Worm (Caenorhabditis elegans) whole organism, L1 larva: ENCODE measurements around the gene ugt-2.

Experiments used
- C04F5.9 ChIP-seq: sonication (generic microtip); optimal IDR thresholded peaks from 2 replicates; lab custom pipeline; 2016; ENCODE audit warnings: missing genetic modification characterization, missing compliant biosample characterization
- C16A3.4 ChIP-seq: fragments of 150-350 bp; optimal IDR thresholded peaks from 2 replicates; lab custom pipeline; 2014; ENCODE audit warnings: missing biosample characterization, missing genetic modification characterization
- F16B12.6 ChIP-seq: fragments of 150-350 bp; optimal IDR thresholded peaks from 2 replicates; lab custom pipeline; 2014; ENCODE audit warnings: missing biosample characterization, missing genetic modification characterization
- Y116A8C.19 ChIP-seq: sonication (generic microtip); optimal IDR thresholded peaks from 2 replicates; lab custom pipeline; 2016; ENCODE audit warnings: missing compliant biosample characterization, missing genetic modification characterization, borderline replicate concordance
- aly-2 ChIP-seq: fragments of 150-350 bp; optimal IDR thresholded peaks from 2 replicates; lab custom pipeline; 2014; ENCODE audit warnings: missing biosample characterization, missing genetic modification characterization
- ama-1 ChIP-seq: fragments of 150-350 bp; optimal IDR thresholded peaks from 2 replicates; lab custom pipeline; 2014
- blmp-1 ChIP-seq: fragments of 150-350 bp; optimal IDR thresholded peaks from 2 replicates; lab custom pipeline; 2014; ENCODE audit warnings: missing biosample characterization, missing genetic modification characterization
- ceh-63 ChIP-seq: fragments of 200-800 bp; sonication (Bioruptor generic); optimal IDR thresholded peaks from 2 replicates; lab custom pipeline; 2018; ENCODE audit warnings: mild to moderate bottlenecking, missing genetic modification characterization, missing compliant biosample characterization
- ceh-8 ChIP-seq: fragments of 200-800 bp; sonication (Bioruptor generic); optimal IDR thresholded peaks from 2 replicates; lab custom pipeline; 2018; ENCODE audit warnings: mild to moderate bottlenecking, missing genetic modification characterization, moderate library complexity, missing compliant biosample characterization
- ces-1 ChIP-seq: fragments of 150-350 bp; optimal IDR thresholded peaks from 2 replicates; lab custom pipeline; 2014; ENCODE audit warnings: missing biosample characterization, missing genetic modification reagents, missing genetic modification characterization
- dpl-1 ChIP-seq, 3 experiments: fragments of 150-350 bp in 2 of 3; sonication (generic microtip) in 1 of 3; optimal IDR thresholded peaks; 2 replicates each; lab custom pipeline; 2014 to 2017; ENCODE audit warnings: missing biosample characterization in 3 of 3, missing genetic modification characterization in 3 of 3, missing genetic modification reagents in 3 of 3
- efl-3 ChIP-seq: fragments of 200-800 bp; sonication (Bioruptor generic); optimal IDR thresholded peaks from 2 replicates; lab custom pipeline; 2018; ENCODE audit warnings: mild to moderate bottlenecking, missing genetic modification characterization, missing compliant biosample characterization
- elt-3 ChIP-seq, 6 experiments: fragments of 150-350 bp in 1 of 6; sonication (generic microtip); optimal IDR thresholded peaks; 2 replicates each; lab custom pipeline; 2017 to 2018; ENCODE audit warnings: missing biosample characterization in 6 of 6, missing genetic modification characterization in 6 of 6, inconsistent platforms in 1 of 6
- fkh-8 ChIP-seq: sonication (generic microtip); optimal IDR thresholded peaks from 2 replicates; lab custom pipeline; 2016; ENCODE audit warnings: mild to moderate bottlenecking, missing genetic modification characterization, missing compliant biosample characterization
- fos-1 ChIP-seq: fragments of 150-350 bp; optimal IDR thresholded peaks from 2 replicates; lab custom pipeline; 2014; ENCODE audit warnings: missing biosample characterization, missing genetic modification characterization
- hlh-4 ChIP-seq: sonication (generic microtip); optimal IDR thresholded peaks from 2 replicates; lab custom pipeline; 2016; ENCODE audit warnings: mild to moderate bottlenecking, missing genetic modification characterization, missing compliant biosample characterization
- irx-1 ChIP-seq: sonication (generic microtip); optimal IDR thresholded peaks from 2 replicates; lab custom pipeline; 2016; ENCODE audit warnings: missing genetic modification characterization, missing compliant biosample characterization
- lin-13 ChIP-seq: fragments of 150-350 bp; optimal IDR thresholded peaks from 2 replicates; lab custom pipeline; 2014; ENCODE audit warnings: missing biosample characterization, missing genetic modification reagents, missing genetic modification characterization
- lin-15B ChIP-seq: fragments of 150-350 bp; sonication (generic microtip); optimal IDR thresholded peaks from 3 replicates; lab custom pipeline; 2014; ENCODE audit warnings: missing biosample characterization, missing genetic modification characterization
- mef-2 ChIP-seq: fragments of 150-350 bp; optimal IDR thresholded peaks from 2 replicates; lab custom pipeline; 2014; ENCODE audit warnings: missing biosample characterization, missing genetic modification characterization
- nhr-11 ChIP-seq: fragments of 150-350 bp; optimal IDR thresholded peaks from 2 replicates; lab custom pipeline; 2014; ENCODE audit warnings: missing biosample characterization, missing genetic modification characterization
- nhr-237 ChIP-seq: fragments of 150-350 bp; optimal IDR thresholded peaks from 2 replicates; lab custom pipeline; 2014; ENCODE audit warnings: missing biosample characterization, missing genetic modification characterization
- nhr-71 ChIP-seq: sonication (generic microtip); optimal IDR thresholded peaks from 2 replicates; lab custom pipeline; 2016; ENCODE audit warnings: mild to moderate bottlenecking, missing genetic modification characterization, moderate library complexity, missing compliant biosample characterization
- nhr-76 ChIP-seq: sonication (generic microtip); optimal IDR thresholded peaks from 2 replicates; lab custom pipeline; 2017; ENCODE audit warnings: missing biosample characterization, missing genetic modification characterization
- nhr-77 ChIP-seq: fragments of 150-350 bp; optimal IDR thresholded peaks from 2 replicates; lab custom pipeline; 2014; ENCODE audit warnings: missing biosample characterization, missing genetic modification characterization
- nhr-85 ChIP-seq: sonication (generic microtip); peaks from one replicate; lab custom pipeline; 2016; ENCODE audit warnings: missing genetic modification characterization, inconsistent platforms, missing compliant biosample characterization
- pqm-1 ChIP-seq: sonication (generic microtip); optimal IDR thresholded peaks from 3 replicates; lab custom pipeline; 2017; ENCODE audit warnings: missing biosample characterization, missing genetic modification characterization
- rnt-1 ChIP-seq: sonication (generic microtip); optimal IDR thresholded peaks from 2 replicates; lab custom pipeline; 2016; ENCODE audit warnings: mild to moderate bottlenecking, missing genetic modification characterization, moderate library complexity, missing compliant biosample characterization
- skn-1 ChIP-seq: fragments of 150-350 bp; optimal IDR thresholded peaks from 2 replicates; lab custom pipeline; 2014; ENCODE audit warnings: missing biosample characterization, missing genetic modification characterization
- snpc-4 ChIP-seq: fragments of 150-350 bp; optimal IDR thresholded peaks from 2 replicates; lab custom pipeline; 2014; ENCODE audit warnings: missing biosample characterization, missing genetic modification characterization
- sox-4 ChIP-seq: sonication (generic microtip); optimal IDR thresholded peaks from 2 replicates; lab custom pipeline; 2016; ENCODE audit warnings: missing genetic modification characterization, missing compliant biosample characterization
- tlp-1 ChIP-seq: fragments of 150-350 bp; optimal IDR thresholded peaks from 2 replicates; lab custom pipeline; 2014; ENCODE audit warnings: missing biosample characterization, missing genetic modification characterization
- unc-62 ChIP-seq: fragments of 150-350 bp; optimal IDR thresholded peaks from 2 replicates; lab custom pipeline; 2014; ENCODE audit warnings: missing biosample characterization, missing genetic modification reagents, missing genetic modification characterization
- unc-86 ChIP-seq: sonication (generic microtip); optimal IDR thresholded peaks from 2 replicates; lab custom pipeline; 2016; ENCODE audit warnings: missing genetic modification characterization, missing compliant biosample characterization
- unc-98 ChIP-seq: fragments of 200-800 bp; sonication (Bioruptor generic); IDR thresholded peaks from 2 replicates; pipeline ENCODE4 v1.3.6; 2022; ENCODE audit warnings: missing genetic modification characterization, missing compliant biosample characterization
- vab-15 ChIP-seq: sonication (generic microtip); optimal IDR thresholded peaks from 2 replicates; lab custom pipeline; 2017; ENCODE audit warnings: missing genotype, mild to moderate bottlenecking, missing genetic modification characterization, missing compliant biosample characterization
- zag-1 ChIP-seq: fragments of 150-350 bp; optimal IDR thresholded peaks from 2 replicates; lab custom pipeline; 2014; ENCODE audit warnings: missing biosample characterization, missing genetic modification characterization
- ztf-11 ChIP-seq, 2 experiments: sonication (generic microtip); optimal IDR thresholded peaks; 2 replicates each; lab custom pipeline; 2016 to 2017; ENCODE audit warnings: missing genetic modification characterization in 2 of 2, missing biosample characterization in 1 of 2, missing compliant biosample characterization in 1 of 2

The ugt-2 gene

ce11 chrV:10404701-10405100 is 6.1 kb downstream of the ugt-2 start:
- TF ChIP-seq unc-98 (GFP tag; lab: Robert Waterston, UW) = no peak
- no peak for TF ChIP-seq tlp-1 (tag; lab: Kevin White, UChicago)
- TF ChIP-seq lin-15B (tag; lab: Kevin White, UChicago) = no peak
- no peak for TF ChIP-seq blmp-1 (tag; lab: Kevin White, UChicago)
- no peak for TF ChIP-seq unc-62
- TF ChIP-seq fkh-8 (tag; lab: Kevin White, UChicago) = no peak
- no peak for TF ChIP-seq irx-1 (tag; lab: Kevin White, UChicago)
- no peak for TF ChIP-seq unc-86 (tag; lab: Kevin White, UChicago)
- no peak for TF ChIP-seq ztf-11 (tag; optimal IDR thresholded peaks at IDR 0.05; lab: Kevin White, UChicago)
- TF ChIP-seq ceh-63 (GFP tag; lab: Kevin White, UChicago) = no peak
- TF ChIP-seq, all 84 proteins: peak for 0

- no peak for TF ChIP-seq vab-15 (tag; lab: Kevin White, UChicago)
- TF ChIP-seq pqm-1 (tag; lab: Kevin White, UChicago) = no peak
- no peak for TF ChIP-seq nhr-71 (tag; lab: Kevin White, UChicago)
- TF ChIP-seq blmp-1 (tag; lab: Kevin White, UChicago) = no peak
Measured at ce11 chrV:10406313-10406712, 7.7 kb downstream of the ugt-2 start, which contains the start of gene F15H10.7. TSS of gene F15H10.7 (minus strand) at chrV:10406413.

- TF ChIP-seq C16A3.4 = no peak
- no peak for TF ChIP-seq hlh-4
- no peak for TF ChIP-seq skn-1
- TF ChIP-seq nhr-76 = no peak
- no peak for TF ChIP-seq pqm-1 (tag; lab: Kevin White, UChicago)
- no peak for TF ChIP-seq rnt-1 (tag; lab: Kevin White, UChicago)
- no peak for TF ChIP-seq lin-13 (GFP tag; lab: Kevin White, UChicago)
- TF ChIP-seq fos-1 = no peak
- TF ChIP-seq efl-3 (GFP tag; lab: Kevin White, UChicago) = no peak
- no peak for TF ChIP-seq ama-1 (lab: Kevin White, UChicago)
- TF ChIP-seq C04F5.9 (tag; lab: Kevin White, UChicago) = no peak
- TF ChIP-seq unc-86 (tag; lab: Kevin White, UChicago) = no peak
- TF ChIP-seq, all 84 proteins: peak for 0
Measured at ce11 chrV:10410030-10410713, 11.6 kb downstream of the ugt-2 start, which contains the start of gene F15H10.12. TSS of gene F15H10.12 (minus strand) at chrV:10410080.

ce11 chrV:10414610-10415009 is 16.0 kb downstream of the ugt-2 start, which contains the start of gene F15H10.9:
TSS of gene F15H10.9 (minus strand) at chrV:10414710.
- TF ChIP-seq nhr-77 (tag; lab: Kevin White, UChicago) (no peak), F16B12.6 (no peak), nhr-11 (tag; lab: Kevin White, UChicago) (no peak), ces-1 (no peak), blmp-1 (tag; lab: Kevin White, UChicago) (no peak), efl-3 (GFP tag; lab: Kevin White, UChicago) (no peak), aly-2 (tag; lab: Kevin White, UChicago) (no peak), Y116A8C.19 (tag; lab: Kevin White, UChicago) (no peak), dpl-1 (GFP tag; optimal IDR thresholded peaks at IDR 0.05; lab: Kevin White, UChicago) (no peak), ceh-8 (GFP tag; lab: Kevin White, UChicago) (no peak), zag-1 (tag; lab: Kevin White, UChicago) (no peak), sox-4 (tag; lab: Kevin White, UChicago) (no peak), elt-3 (tag; optimal IDR thresholded peaks at IDR 0.05; lab: Kevin White, UChicago) (no peak), mef-2 (tag; lab: Kevin White, UChicago) (no peak), vab-15 (tag; lab: Kevin White, UChicago) (no peak), nhr-85 (tag; lab: Kevin White, UChicago) (no peak), nhr-237 (no peak), fos-1 (no peak), snpc-4 (tag; lab: Kevin White, UChicago) (no peak)
